Fruit fly (Drosophila melanogaster) whole organism, wandering third instar larva: ENCODE results near the gene CG18473.
A peak's percentile ranks its signal among the peaks of the same experiment; 100 is the strongest.

ENCODE experiments used
- Abd-B ChIP-seq: fragments of >200 bp; optimal IDR thresholded peaks from 2 replicates; lab custom pipeline; 2017; ENCODE audit warnings: missing biosample characterization, missing genetic modification characterization
- CG32264 ChIP-seq: fragments of 200-800 bp; sonication (Bioruptor generic); optimal IDR thresholded peaks from 2 replicates; lab custom pipeline; 2016; ENCODE audit warnings: missing biosample characterization, missing genetic modification characterization
- CG9705 ChIP-seq: fragments of 200-800 bp; sonication (Bioruptor generic); optimal IDR thresholded peaks from 2 replicates; lab custom pipeline; 2018; ENCODE audit warnings: missing biosample characterization, mild to moderate bottlenecking, missing genetic modification characterization
- CrebA ChIP-seq: fragments of 200-800 bp; sonication (Bioruptor generic); optimal IDR thresholded peaks from 2 replicates; lab custom pipeline; 2016; ENCODE audit warnings: missing biosample characterization, mild to moderate bottlenecking, missing genetic modification characterization, borderline replicate concordance
- Dfd ChIP-seq: fragments of >200 bp; optimal IDR thresholded peaks from 2 replicates; lab custom pipeline; 2017; ENCODE audit warnings: missing biosample characterization, missing genetic modification characterization
- Dif ChIP-seq: fragments of 200-275, 200-300 bp; sonication (Bioruptor generic); optimal IDR thresholded peaks from 2 replicates; lab custom pipeline; 2018; ENCODE audit warnings: missing biosample characterization, missing genetic modification characterization; ENCODE audit not compliant: partially characterized antibody
- GATAd ChIP-seq: sonication (Bioruptor generic); optimal IDR thresholded peaks from 2 replicates; lab custom pipeline; 2016; ENCODE audit warnings: missing biosample characterization, missing genetic modification characterization
- HLH106 ChIP-seq: fragments of 200-800 bp; optimal IDR thresholded peaks from 3 replicates; lab custom pipeline; 2019; ENCODE audit warnings: missing biosample characterization, mild to moderate bottlenecking, missing genetic modification characterization, moderate library complexity
- Hnf4 ChIP-seq: fragments of 200-800 bp; sonication (Bioruptor generic); optimal IDR thresholded peaks from 2 replicates; lab custom pipeline; 2016; ENCODE audit warnings: missing biosample characterization, mild to moderate bottlenecking, missing genetic modification characterization
- Hr78 ChIP-seq: fragments of >200 bp; optimal IDR thresholded peaks from 2 replicates; lab custom pipeline; 2017; ENCODE audit warnings: missing biosample characterization, missing genetic modification characterization
- Hr83 ChIP-seq: fragments of 200-300 bp; sonication (Bioruptor generic); optimal IDR thresholded peaks from 2 replicates; lab custom pipeline; 2016; ENCODE audit warnings: missing biosample characterization, mild to moderate bottlenecking, missing genetic modification characterization, moderate library complexity; ENCODE audit not compliant: poor library complexity, severe bottlenecking
- Jra ChIP-seq: sonication (Bioruptor generic); optimal IDR thresholded peaks from 2 replicates; lab custom pipeline; 2016; ENCODE audit warnings: missing biosample characterization, missing genetic modification characterization
- Mio ChIP-seq: sonication (Bioruptor generic); optimal IDR thresholded peaks from 2 replicates; lab custom pipeline; 2016; ENCODE audit warnings: missing biosample characterization, missing genetic modification characterization
- Myc ChIP-seq: fragments of >200 bp; optimal IDR thresholded peaks from 2 replicates; lab custom pipeline; 2017
- N ChIP-seq: fragments of >200 bp; optimal IDR thresholded peaks from 2 replicates; lab custom pipeline; 2018; ENCODE audit warnings: missing biosample characterization, missing external identifiers, missing genetic modification characterization
- OdsH ChIP-seq: fragments of 200-800 bp; sonication (Bioruptor generic); optimal IDR thresholded peaks from 2 replicates; lab custom pipeline; 2016; ENCODE audit warnings: missing biosample characterization, mild to moderate bottlenecking, missing genetic modification characterization
- Rel ChIP-seq, 2 experiments: fragments of 200-800 bp; sonication (Bioruptor generic) in 1 of 2; optimal IDR thresholded peaks; 2 replicates in 1 of 2; 3 replicates in 1 of 2; lab custom pipeline; 2016 to 2019; ENCODE audit warnings: mild to moderate bottlenecking in 2 of 2, missing biosample characterization in 2 of 2, missing genetic modification characterization in 2 of 2, moderate library complexity in 1 of 2
- Sp1 ChIP-seq: fragments of 200-800 bp; sonication (Bioruptor generic); optimal IDR thresholded peaks from 3 replicates; lab custom pipeline; 2019; ENCODE audit warnings: missing biosample characterization, mild to moderate bottlenecking, missing genetic modification characterization, moderate library complexity
- Vsx2 ChIP-seq: fragments of 200-300, 225-300 bp; sonication (Bioruptor generic); optimal IDR thresholded peaks from 2 replicates; lab custom pipeline; 2018; ENCODE audit warnings: missing biosample characterization, missing genetic modification characterization; ENCODE audit not compliant: partially characterized antibody
- br ChIP-seq: fragments of 200-800 bp; sonication (Bioruptor generic); optimal IDR thresholded peaks from 2 replicates; lab custom pipeline; 2016; ENCODE audit warnings: missing biosample characterization, missing genetic modification characterization
- brk ChIP-seq: fragments of 200-800 bp; sonication (Bioruptor generic); optimal IDR thresholded peaks from 2 replicates; lab custom pipeline; 2016; ENCODE audit warnings: missing biosample characterization, mild to moderate bottlenecking, missing genetic modification characterization
- dl ChIP-seq, 2 experiments: fragments of 175-275, 200-275 bp in 1 of 2; fragments of 200-275 bp in 1 of 2; sonication (Bioruptor generic); optimal IDR thresholded peaks; lab custom pipeline; 2018; ENCODE audit warnings: mild to moderate bottlenecking in 2 of 2, missing biosample characterization in 2 of 2, missing genetic modification characterization in 2 of 2, moderate library complexity in 2 of 2; ENCODE audit not compliant: partially characterized antibody in 2 of 2, insufficient read depth in 1 of 2
- dmrt93B ChIP-seq: fragments of 200-800 bp; sonication (Bioruptor generic); optimal IDR thresholded peaks from 2 replicates; lab custom pipeline; 2018; ENCODE audit warnings: missing biosample characterization, mild to moderate bottlenecking, missing genetic modification characterization
- dsf ChIP-seq: sonication (Bioruptor generic); optimal IDR thresholded peaks from 2 replicates; lab custom pipeline; 2016; ENCODE audit warnings: missing biosample characterization, missing genetic modification characterization, borderline replicate concordance
- ey ChIP-seq: fragments of 200-800 bp; sonication (Bioruptor generic); optimal IDR thresholded peaks from 2 replicates; lab custom pipeline; 2016; ENCODE audit warnings: missing biosample characterization, missing genetic modification characterization
- foxo ChIP-seq, 2 experiments: fragments of 200-800 bp; sonication (Bioruptor generic); optimal IDR thresholded peaks; 2 replicates in 1 of 2; 3 replicates in 1 of 2; lab custom pipeline; 2016 to 2017; ENCODE audit warnings: missing biosample characterization in 2 of 2, missing genetic modification characterization in 2 of 2
- fru ChIP-seq: fragments of 200-800 bp; sonication (Bioruptor generic); optimal IDR thresholded peaks from 3 replicates; lab custom pipeline; 2016; ENCODE audit warnings: missing biosample characterization, mild to moderate bottlenecking, missing genetic modification characterization
- h ChIP-seq: fragments of 200-800 bp; sonication (Bioruptor generic); optimal IDR thresholded peaks from 3 replicates; lab custom pipeline; 2016; ENCODE audit warnings: missing biosample characterization, mild to moderate bottlenecking, missing genetic modification characterization
- jim ChIP-seq: fragments of 175-275, 200-325 bp; sonication (Bioruptor generic); optimal IDR thresholded peaks from 2 replicates; lab custom pipeline; 2016; ENCODE audit warnings: missing biosample characterization, mild to moderate bottlenecking, missing genetic modification characterization
- lola ChIP-seq: fragments of >200 bp; optimal IDR thresholded peaks from 2 replicates; lab custom pipeline; 2017; ENCODE audit warnings: missing biosample characterization, missing genetic modification characterization
- pan ChIP-seq: fragments of >200 bp; optimal IDR thresholded peaks from 2 replicates; lab custom pipeline; 2017
- psq ChIP-seq: fragments of 200-800 bp; sonication (Bioruptor generic); optimal IDR thresholded peaks from 3 replicates; lab custom pipeline; 2017; ENCODE audit warnings: missing biosample characterization, mild to moderate bottlenecking, missing genetic modification characterization, moderate library complexity
- rgr ChIP-seq: fragments of 200-800 bp; sonication (Bioruptor generic); optimal IDR thresholded peaks from 3 replicates; lab custom pipeline; 2016; ENCODE audit warnings: missing biosample characterization, mild to moderate bottlenecking, missing genetic modification characterization
- sage ChIP-seq: fragments of 200-800 bp; sonication (Bioruptor generic); optimal IDR thresholded peaks from 2 replicates; lab custom pipeline; 2016; ENCODE audit warnings: missing biosample characterization, mild to moderate bottlenecking, missing genetic modification characterization
- sv ChIP-seq: fragments of 200-800 bp; sonication (Bioruptor generic); optimal IDR thresholded peaks from 3 replicates; lab custom pipeline; 2016; ENCODE audit warnings: missing biosample characterization, missing genetic modification characterization
- tai ChIP-seq: sonication (Bioruptor generic); optimal IDR thresholded peaks from 2 replicates; lab custom pipeline; 2016; ENCODE audit warnings: missing biosample characterization, missing genetic modification characterization
- usp ChIP-seq: fragments of >200 bp; optimal IDR thresholded peaks from 2 replicates; lab custom pipeline; 2017; ENCODE audit warnings: missing biosample characterization, missing genetic modification characterization
- woc ChIP-seq: sonication (Bioruptor generic); optimal IDR thresholded peaks from 2 replicates; lab custom pipeline; 2016; ENCODE audit warnings: missing biosample characterization, mild to moderate bottlenecking, missing genetic modification characterization

Gene CG18473

DNA sequence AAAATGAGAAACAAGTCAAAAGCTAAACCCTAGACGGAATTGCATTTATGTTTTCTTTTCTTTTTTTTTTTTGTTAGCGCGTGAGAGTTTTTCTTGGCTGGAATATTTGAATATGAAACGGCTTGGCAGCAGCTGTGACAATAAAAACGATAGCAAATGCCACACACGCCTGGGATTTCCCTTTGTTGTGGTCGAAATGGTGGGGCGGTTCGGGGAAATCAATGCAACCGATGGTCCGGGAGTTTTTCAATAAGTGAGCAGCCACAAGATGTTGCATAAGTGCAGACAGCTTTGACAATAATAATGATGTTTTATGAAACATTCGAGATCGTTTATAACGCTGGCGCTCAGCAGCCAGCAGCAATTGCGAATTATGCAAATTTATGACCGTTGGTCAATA, 13.7 kb downstream of the CG18473 start:
- TF ChIP-seq br (no peak), N (GFP tag; lab: Kevin White, UChicago) (no peak), Rel (GFP tag; optimal IDR thresholded peaks at IDR 0.05; lab: Kevin White, UChicago) (no peak), Rel (tag; optimal IDR thresholded peaks at IDR 0.05; lab: Kevin White, UChicago) (peak; percentile 63)

DNA sequence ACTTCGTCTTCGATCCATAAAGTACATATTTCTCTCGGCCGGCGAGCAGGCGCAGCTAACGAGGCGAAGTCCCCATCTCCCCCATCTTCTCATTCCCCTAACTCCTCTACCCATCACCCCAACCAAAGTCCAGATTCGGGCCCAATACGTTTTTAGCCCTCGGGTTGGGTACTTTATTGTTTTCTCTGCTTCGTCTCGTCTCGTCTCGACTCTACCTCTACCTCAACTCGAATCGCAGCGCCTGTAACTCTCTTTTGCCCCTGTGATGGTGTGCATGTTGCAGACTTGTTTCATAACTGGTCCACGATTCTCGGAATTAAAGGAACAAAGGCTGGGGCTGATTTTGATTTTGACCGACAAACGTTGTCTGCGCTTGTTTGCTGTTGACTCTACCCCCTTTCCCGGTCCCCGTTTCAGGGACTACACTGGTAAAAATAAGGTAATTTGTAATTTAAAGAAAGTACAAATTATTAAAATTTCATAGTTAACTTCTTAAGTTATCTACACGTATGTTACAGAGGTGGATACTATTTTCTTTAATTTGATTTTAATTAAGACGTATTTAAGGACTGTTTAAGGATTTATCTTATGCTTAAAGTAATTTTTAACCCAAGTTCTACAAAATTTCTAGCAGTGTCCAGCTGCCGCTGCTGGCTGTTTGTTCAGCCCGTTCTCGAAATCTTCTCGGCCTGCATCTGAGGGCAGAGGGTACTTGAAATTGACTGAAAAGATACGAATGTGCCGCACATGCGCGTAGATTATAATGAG, 15.7 kb downstream of the CG18473 start:
- TF ChIP-seq ey (GFP tag; lab: Kevin White, UChicago) (peak; percentile 88), Vsx2 (peak; percentile 71), Dfd (GFP tag; lab: Kevin White, UChicago) (no peak), rgr (GFP tag; lab: Kevin White, UChicago) (peak; percentile 88), dmrt93B (GFP tag; lab: Kevin White, UChicago) (peak; percentile 79), fru (peak; percentile 96), jim (GFP tag; lab: Kevin White, UChicago) (no peak), sage (GFP tag; lab: Kevin White, UChicago) (peak; percentile 86), Sp1 (peak; percentile 96), Dif (peak; percentile 6), GATAd (GFP tag; lab: Kevin White, UChicago) (peak; percentile 11), Myc (lab: Kevin White, UChicago) (no peak), Hr83 (GFP tag; lab: Kevin White, UChicago) (peak; percentile 82), sv (no peak), dl (GFP tag; optimal IDR thresholded peaks at IDR 0.05; lab: Kevin White, UChicago; ENCODE audit: insufficient read depth in 1 of 2, partially characterized antibody in 2 of 2) (no peak), foxo (GFP tag; optimal IDR thresholded peaks at IDR 0.05; lab: Kevin White, UChicago) (peak in 1 of 2 experiments; percentile 93), CG32264 (GFP tag; lab: Kevin White, UChicago) (peak; percentile 73), Abd-B (GFP tag; lab: Kevin White, UChicago) (no peak), CG9705 (GFP tag; lab: Kevin White, UChicago) (peak; percentile 76), usp (GFP tag; lab: Kevin White, UChicago) (no peak), Mio (GFP tag; lab: Kevin White, UChicago) (no peak), tai (GFP tag; lab: Kevin White, UChicago) (peak; percentile 71), Rel (GFP tag; optimal IDR thresholded peaks at IDR 0.05; lab: Kevin White, UChicago) (peak; percentile 73), Rel (tag; optimal IDR thresholded peaks at IDR 0.05; lab: Kevin White, UChicago) (peak; percentile 68), woc (GFP tag; lab: Kevin White, UChicago) (peak; percentile 98), br (peak; percentile 88), pan (no peak), OdsH (GFP tag; lab: Kevin White, UChicago) (peak; percentile 93), CrebA (peak; percentile 64), Hr78 (GFP tag; lab: Kevin White, UChicago) (no peak), psq (GFP tag; lab: Kevin White, UChicago) (peak; percentile 93), dsf (GFP tag; lab: Kevin White, UChicago) (peak; percentile 61), lola (GFP tag; lab: Kevin White, UChicago) (no peak), brk (GFP tag; lab: Kevin White, UChicago) (peak; percentile 81), Jra (GFP tag; lab: Kevin White, UChicago) (peak; percentile 51), N (GFP tag; lab: Kevin White, UChicago) (no peak), h (peak; percentile 95), HLH106 (peak; percentile 95), Hnf4 (GFP tag; lab: Kevin White, UChicago) (peak; percentile 94)
